ENCODE assay signal across 1 fruit fly cellular context in the genomic region with DNA sequence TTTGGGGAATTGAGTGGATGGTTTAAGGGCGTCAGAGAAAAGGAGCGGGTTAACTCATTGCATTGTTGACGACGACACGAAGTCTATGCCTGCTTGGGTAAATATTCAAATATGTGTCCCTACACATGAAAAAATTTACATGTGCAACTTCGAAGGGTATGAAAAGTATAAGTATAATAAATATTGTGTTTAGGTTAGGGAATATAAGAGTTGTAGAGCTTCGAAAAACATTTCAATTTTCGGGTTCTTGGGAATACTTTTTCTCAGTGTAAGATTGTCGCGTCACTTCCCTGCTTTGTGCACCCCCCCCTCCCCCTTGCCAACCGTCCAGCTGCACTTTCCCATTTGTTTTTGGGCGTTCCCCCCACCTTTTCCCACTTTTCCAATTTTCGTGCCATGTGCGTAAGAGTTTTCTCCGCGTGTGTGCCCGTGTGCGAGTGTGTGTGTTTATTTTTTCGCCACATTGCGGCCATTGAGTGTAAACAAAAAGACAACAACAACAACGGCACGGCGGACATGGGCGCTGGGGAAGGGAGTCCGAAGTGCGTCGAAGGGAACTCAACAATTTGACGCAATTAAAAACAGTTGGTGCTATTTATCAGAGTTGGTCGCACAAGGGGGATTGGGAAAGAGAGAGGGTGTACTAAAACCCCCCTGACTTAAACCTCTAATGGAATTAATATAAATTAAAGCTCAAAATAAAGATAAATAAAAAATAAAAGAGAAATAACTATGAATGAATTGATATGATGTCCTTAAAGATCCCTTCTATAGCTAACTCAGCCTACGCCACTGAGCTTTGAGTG.
TF ChIP-seq lines count a peak whose summit lies in the region.

No protein-coding gene starts in this region.

TF ChIP-seq in whole organism, embryonic, 481 proteins besides CTCF, POLR2A, EP300 and RAD21 (continued from another document and continues in another):
- TF ChIP-seq CG10654 (GFP tag; optimal IDR thresholded peaks at IDR 0.05; lab: Kevin White, UChicago) (no peak), CG14965 (GFP tag; optimal IDR thresholded peaks at IDR 0.05; lab: Kevin White, UChicago; ENCODE audit: borderline replicate concordance) (no peak), CG4854 (GFP tag; optimal IDR thresholded peaks at IDR 0.05; lab: Kevin White, UChicago) (no peak), E2f2 (GFP tag; IDR thresholded peaks at IDR 0.05; lab: Robert Waterston, UW) (no peak), CG2889 (GFP tag; IDR thresholded peaks at IDR 0.05; lab: Robert Waterston, UW) (no peak; the same call in 2 of the 3 replicates), CG18599 (GFP tag; optimal IDR thresholded peaks at IDR 0.05; lab: Kevin White, UChicago) (peak; percentile 57), phol (tag; optimal IDR thresholded peaks at IDR 0.05; lab: Kevin White, UChicago) (peak; percentile 52), Dip3 (GFP tag; optimal IDR thresholded peaks at IDR 0.05; lab: Kevin White, UChicago) (no peak), CG10543 (GFP tag; optimal IDR thresholded peaks at IDR 0.05; lab: Kevin White, UChicago) (peak; percentile 55), maf-S (GFP tag; optimal IDR thresholded peaks at IDR 0.05; lab: Kevin White, UChicago) (no peak), Trl (optimal IDR thresholded peaks at IDR 0.05; lab: Kevin White, UChicago) (no peak), Trl (GFP tag; optimal IDR thresholded peaks at IDR 0.05; lab: Kevin White, UChicago) (no peak), ato (GFP tag; IDR thresholded peaks at IDR 0.05; lab: Robert Waterston, UW; ENCODE audit: partially characterized antibody) (no peak), Hmr (GFP tag; optimal IDR thresholded peaks at IDR 0.05; lab: Kevin White, UChicago) (peak; percentile 53), CG4328 (GFP tag; optimal IDR thresholded peaks at IDR 0.05; lab: Kevin White, UChicago) (peak; percentile 37), seq (GFP tag; IDR thresholded peaks at IDR 0.05; lab: Robert Waterston, UW) (no peak), Optix (GFP tag; IDR thresholded peaks at IDR 0.05; lab: Robert Waterston, UW) (no peak; the same call in 2 of the 3 replicates), chn (GFP tag; optimal IDR thresholded peaks at IDR 0.05; lab: Kevin White, UChicago) (peak; percentile 8), Hr78 (GFP tag; optimal IDR thresholded peaks at IDR 0.05; lab: Kevin White, UChicago) (no peak), HmgZ (tag; optimal IDR thresholded peaks at IDR 0.05; lab: Kevin White, UChicago) (no peak), CG31365 (tag; optimal IDR thresholded peaks at IDR 0.05; lab: Kevin White, UChicago) (no peak), Six4 (GFP tag; optimal IDR thresholded peaks at IDR 0.05; lab: Kevin White, UChicago) (no peak), CG13287 (GFP tag; IDR thresholded peaks at IDR 0.05; lab: Robert Waterston, UW; ENCODE audit: partially characterized antibody) (no peak), org-1 (GFP tag; optimal IDR thresholded peaks at IDR 0.05; lab: Kevin White, UChicago) (peak; percentile 20), CG2116 (GFP tag; optimal IDR thresholded peaks at IDR 0.05; lab: Kevin White, UChicago) (no peak), CG17328 (GFP tag; IDR thresholded peaks at IDR 0.05; lab: Robert Waterston, UW) (peak; percentile 56; the same call in 1 of the 2 replicates), CG33213 (GFP tag; optimal IDR thresholded peaks at IDR 0.05; lab: Kevin White, UChicago) (no peak), CG11456 (GFP tag; IDR thresholded peaks at IDR 0.05; lab: Robert Waterston, UW) (no peak), sob (GFP tag; IDR thresholded peaks at IDR 0.05; lab: Robert Waterston, UW) (no peak; the same call in 1 of the 2 replicates), az2 (GFP tag; optimal IDR thresholded peaks at IDR 0.05; lab: Kevin White, UChicago) (peak; percentile 22), CG6654 (GFP tag; optimal IDR thresholded peaks at IDR 0.05; lab: Kevin White, UChicago) (no peak), CG18011 (GFP tag; optimal IDR thresholded peaks at IDR 0.05; lab: Kevin White, UChicago) (no peak), CG10462 (GFP tag; optimal IDR thresholded peaks at IDR 0.05; lab: Kevin White, UChicago) (no peak), pho (GFP tag; optimal IDR thresholded peaks at IDR 0.05; lab: Kevin White, UChicago) (peak; percentile 41), CkIIα-i1 (GFP tag; IDR thresholded peaks at IDR 0.05; lab: Robert Waterston, UW) (no peak), Atf6 (GFP tag; IDR thresholded peaks at IDR 0.05; lab: Robert Waterston, UW) (no peak), CG14014 (GFP tag; IDR thresholded peaks at IDR 0.05; lab: Robert Waterston, UW) (peak; percentile 16; the same call in 1 of the 2 replicates), esg (GFP tag; conservative IDR thresholded peaks at IDR 0.05; lab: Robert Waterston, UW) (peak; percentile 45), Gug (GFP tag; IDR thresholded peaks at IDR 0.05; lab: Robert Waterston, UW) (no peak; the same call in 3 of the 4 replicates), HLHmδ (GFP tag; optimal IDR thresholded peaks at IDR 0.05; lab: Kevin White, UChicago) (no peak), CG4404 (GFP tag; IDR thresholded peaks at IDR 0.05; lab: Robert Waterston, UW) (peak; percentile 36; the same call in 1 of the 2 replicates), Oaz (GFP tag; IDR thresholded peaks at IDR 0.05; lab: Robert Waterston, UW) (peak; percentile 18; the same call in 1 of the 2 replicates), Bteb2 (GFP tag; optimal IDR thresholded peaks at IDR 0.05; lab: Kevin White, UChicago) (no peak), fd102C (GFP tag; optimal IDR thresholded peaks at IDR 0.05; lab: Kevin White, UChicago) (no peak), Scr (GFP tag; IDR thresholded peaks at IDR 0.05; lab: Robert Waterston, UW; ENCODE audit: partially characterized antibody) (no peak), nau (GFP tag; optimal IDR thresholded peaks at IDR 0.05; lab: Kevin White, UChicago) (peak; percentile 21), shn (GFP tag; optimal IDR thresholded peaks at IDR 0.05; lab: Kevin White, UChicago) (no peak), Bdp1 (GFP tag; optimal IDR thresholded peaks at IDR 0.05; lab: Kevin White, UChicago) (no peak), Sox102F (GFP tag; optimal IDR thresholded peaks at IDR 0.05; lab: Kevin White, UChicago) (peak; percentile 39), Sry-β (GFP tag; optimal IDR thresholded peaks at IDR 0.05; lab: Kevin White, UChicago) (no peak), CG15011 (GFP tag; optimal IDR thresholded peaks at IDR 0.05; lab: Kevin White, UChicago) (no peak), sqz (GFP tag; optimal IDR thresholded peaks at IDR 0.05; lab: Kevin White, UChicago) (peak; percentile 45), oc (tag; optimal IDR thresholded peaks at IDR 0.05; lab: Kevin White, UChicago) (no peak), disco-r (GFP tag; optimal IDR thresholded peaks at IDR 0.05; lab: Kevin White, UChicago) (no peak), CG5180 (GFP tag; optimal IDR thresholded peaks at IDR 0.05; lab: Kevin White, UChicago) (peak; percentile 67), pan (optimal IDR thresholded peaks at IDR 0.05; lab: Kevin White, UChicago) (no peak), pan (GFP tag; optimal IDR thresholded peaks at IDR 0.05 in 1 of 2, IDR thresholded peaks at IDR 0.05 in 1 of 2) (peak in 1 of 2 experiments; percentile 48), cas (GFP tag; IDR thresholded peaks at IDR 0.05; lab: Robert Waterston, UW) (no peak), Dbx (GFP tag; IDR thresholded peaks at IDR 0.05; lab: Robert Waterston, UW) (no peak), Deaf1 (tag; optimal IDR thresholded peaks at IDR 0.05; lab: Kevin White, UChicago) (no peak), lilli (GFP tag; optimal IDR thresholded peaks at IDR 0.05; lab: Kevin White, UChicago) (peak; percentile 23), CG13296 (GFP tag; optimal IDR thresholded peaks at IDR 0.05; lab: Kevin White, UChicago) (peak; percentile 14), sr (GFP tag; IDR thresholded peaks at IDR 0.05; lab: Robert Waterston, UW) (no peak), CG16813 (GFP tag; IDR thresholded peaks at IDR 0.05; lab: Robert Waterston, UW; ENCODE audit: partially characterized antibody) (no peak), otp (GFP tag; IDR thresholded peaks at IDR 0.05; lab: Robert Waterston, UW) (peak; percentile 68), CG31388 (GFP tag; optimal IDR thresholded peaks at IDR 0.05; lab: Kevin White, UChicago) (no peak), bbx (GFP tag; IDR thresholded peaks at IDR 0.05; lab: Robert Waterston, UW; ENCODE audit: partially characterized antibody) (0 out of 2 replicates have a peak, but pooled peaks have one; percentile 6), sna (GFP tag; IDR thresholded peaks at IDR 0.05; lab: Robert Waterston, UW; ENCODE audit: partially characterized antibody) (no peak), Nf-YC (tag; optimal IDR thresholded peaks at IDR 0.05; lab: Kevin White, UChicago) (peak; percentile 35), fd64A (GFP tag; optimal IDR thresholded peaks at IDR 0.05; lab: Kevin White, UChicago) (peak; percentile 29), caup (GFP tag; optimal IDR thresholded peaks at IDR 0.05; lab: Kevin White, UChicago; ENCODE audit: severe bottlenecking) (peak; percentile 6), CG30020 (tag; optimal IDR thresholded peaks at IDR 0.05; lab: Kevin White, UChicago) (no peak), Pdp1 (GFP tag; optimal IDR thresholded peaks at IDR 0.05; lab: Kevin White, UChicago) (peak in 1 of 2 experiments; percentile 15), slbo (GFP tag; IDR thresholded peaks at IDR 0.05; lab: Robert Waterston, UW) (peak; percentile 45), CG7928 (GFP tag; optimal IDR thresholded peaks at IDR 0.05; lab: Kevin White, UChicago) (no peak), CG3407 (GFP tag; optimal IDR thresholded peaks at IDR 0.05; lab: Kevin White, UChicago) (no peak), mirr (GFP tag; optimal IDR thresholded peaks at IDR 0.05; lab: Kevin White, UChicago) (no peak), CG4820 (GFP tag; optimal IDR thresholded peaks at IDR 0.05; lab: Kevin White, UChicago) (peak; percentile 17), CG15073 (GFP tag; optimal IDR thresholded peaks at IDR 0.05; lab: Kevin White, UChicago) (no peak), CG18619 (GFP tag; optimal IDR thresholded peaks at IDR 0.05; lab: Kevin White, UChicago) (peak; percentile 50), CG16779 (GFP tag; IDR thresholded peaks at IDR 0.05; lab: Robert Waterston, UW) (no peak), Ssrp (tag; optimal IDR thresholded peaks at IDR 0.05; lab: Kevin White, UChicago) (peak; percentile 58), dan (GFP tag; IDR thresholded peaks at IDR 0.05; lab: Robert Waterston, UW) (0 out of 2 replicates have a peak, but pooled peaks have one; percentile 26), crp (GFP tag; optimal IDR thresholded peaks at IDR 0.05; lab: Kevin White, UChicago) (no peak), CG6272 (GFP tag; IDR thresholded peaks at IDR 0.05; lab: Robert Waterston, UW) (0 out of 2 replicates have a peak, but pooled peaks have one; percentile 17), CG7556 (GFP tag; optimal IDR thresholded peaks at IDR 0.05; lab: Kevin White, UChicago) (peak; percentile 72), sima (GFP tag; optimal IDR thresholded peaks at IDR 0.05; lab: Kevin White, UChicago) (no peak), CG15479 (GFP tag; optimal IDR thresholded peaks at IDR 0.05; lab: Kevin White, UChicago) (no peak), Oli (tag; optimal IDR thresholded peaks at IDR 0.05; lab: Kevin White, UChicago) (peak; percentile 46), CG1602 (GFP tag; optimal IDR thresholded peaks at IDR 0.05; lab: Kevin White, UChicago) (peak; percentile 1), tna (GFP tag; IDR thresholded peaks at IDR 0.05; lab: Robert Waterston, UW; ENCODE audit: partially characterized antibody) (no peak), fru (optimal IDR thresholded peaks at IDR 0.05; lab: Kevin White, UChicago) (no peak), salm (tag; optimal IDR thresholded peaks at IDR 0.05; lab: Kevin White, UChicago) (no peak), Jarid2 (GFP tag; optimal IDR thresholded peaks at IDR 0.05; lab: Kevin White, UChicago) (peak; percentile 5), gfzf (GFP tag; optimal IDR thresholded peaks at IDR 0.05; lab: Kevin White, UChicago) (no peak), Hey (tag; optimal IDR thresholded peaks at IDR 0.05; lab: Kevin White, UChicago) (no peak), kni (GFP tag; optimal IDR thresholded peaks at IDR 0.05; lab: Kevin White, UChicago) (no peak), C15 (GFP tag; IDR thresholded peaks at IDR 0.05; lab: Robert Waterston, UW) (no peak), nerfin-1 (tag; optimal IDR thresholded peaks at IDR 0.05; lab: Kevin White, UChicago) (no peak), CG15601 (tag; optimal IDR thresholded peaks at IDR 0.05; lab: Kevin White, UChicago) (peak; percentile 22), pfk (GFP tag; optimal IDR thresholded peaks at IDR 0.05; lab: Kevin White, UChicago) (no peak), vnd (GFP tag; IDR thresholded peaks at IDR 0.05; lab: Robert Waterston, UW; ENCODE audit: partially characterized antibody) (no peak), CG6854 (GFP tag; optimal IDR thresholded peaks at IDR 0.05; lab: Kevin White, UChicago) (no peak), aop (GFP tag; IDR thresholded peaks at IDR 0.05; lab: Robert Waterston, UW) (no peak), CG2199 (GFP tag; IDR thresholded peaks at IDR 0.05; lab: Robert Waterston, UW) (no peak), BEAF-32 (GFP tag; optimal IDR thresholded peaks at IDR 0.05; lab: Kevin White, UChicago) (no peak), bowl (GFP tag; IDR thresholded peaks at IDR 0.05; lab: Robert Waterston, UW) (no peak), cato (GFP tag; optimal IDR thresholded peaks at IDR 0.05; lab: Kevin White, UChicago; ENCODE audit: borderline replicate concordance) (no peak), Aef1 (GFP tag; IDR thresholded peaks at IDR 0.05; lab: Robert Waterston, UW) (peak; percentile 52; the same call in 2 of the 3 replicates), Bgb (GFP tag; IDR thresholded peaks at IDR 0.05; lab: Robert Waterston, UW; ENCODE audit: partially characterized antibody) (no peak), Spps (tag; optimal IDR thresholded peaks at IDR 0.05; lab: Kevin White, UChicago) (no peak), cwo (GFP tag; optimal IDR thresholded peaks at IDR 0.05; lab: Kevin White, UChicago) (peak; percentile 32), Neu2 (GFP tag; optimal IDR thresholded peaks at IDR 0.05; lab: Kevin White, UChicago; ENCODE audit: borderline replicate concordance) (no peak), CG13123 (GFP tag; optimal IDR thresholded peaks at IDR 0.05; lab: Kevin White, UChicago) (no peak), emc (GFP tag; optimal IDR thresholded peaks at IDR 0.05; lab: Kevin White, UChicago) (no peak), CG42726 (GFP tag; IDR thresholded peaks at IDR 0.05; lab: Robert Waterston, UW; ENCODE audit: partially characterized antibody) (no peak), lov (optimal IDR thresholded peaks at IDR 0.05; lab: Kevin White, UChicago) (no peak), lov (GFP tag; IDR thresholded peaks at IDR 0.05; lab: Robert Waterston, UW) (no peak), CG7963 (GFP tag; IDR thresholded peaks at IDR 0.05; lab: Robert Waterston, UW; ENCODE audit: partially characterized antibody) (no peak), wdn (GFP tag; IDR thresholded peaks at IDR 0.05; lab: Robert Waterston, UW) (no peak), p53 (GFP tag; optimal IDR thresholded peaks at IDR 0.05; lab: Kevin White, UChicago) (no peak)
